Fruit fly (Drosophila melanogaster): ENCODE measurements around the gene ncm.
A peak's percentile ranks its signal among the peaks of the same experiment; 100 is the strongest.

Gene ncm

dm6 chr2L:18454128-18454788, 5.5 kb upstream of the ncm start, which contains the start of the genes bsf and Ntf-2r (continued):
- TF ChIP-seq CG6854 (GFP tag; optimal IDR thresholded peaks at IDR 0.05) (no peak), p53 (GFP tag; optimal IDR thresholded peaks at IDR 0.05) (no peak), inv (GFP tag; IDR thresholded peaks at IDR 0.05; ENCODE audit: partially characterized antibody) (peak; percentile 82), fu2 (GFP tag; optimal IDR thresholded peaks at IDR 0.05) (no peak), abd-A (tag; optimal IDR thresholded peaks at IDR 0.05) (no peak), twi (tag; optimal IDR thresholded peaks at IDR 0.05) (no peak), CG1024 (GFP tag; IDR thresholded peaks at IDR 0.05) (no peak), br (optimal IDR thresholded peaks at IDR 0.05) (no peak), E2f2 (GFP tag; IDR thresholded peaks at IDR 0.05) (peak; percentile 76), Hr51 (GFP tag; optimal IDR thresholded peaks at IDR 0.05) (no peak), CG9932 (GFP tag; IDR thresholded peaks at IDR 0.05) (no peak; the same call in 1 of the 2 replicates), lab (GFP tag; optimal IDR thresholded peaks at IDR 0.05) (no peak), pita (GFP tag; optimal IDR thresholded peaks at IDR 0.05) (peak; percentile 51)

dm6 chr2L:18442903-18443608, 5.7 kb downstream of the ncm start, which contains the start of gene RpS26:
TSS of gene RpS26 (minus strand) at chr2L:18443277.
- TF ChIP-seq Dll (GFP tag; IDR thresholded peaks at IDR 0.05; ENCODE audit: partially characterized antibody): 0 out of 4 replicates have a peak, but pooled peaks have one; percentile 29
- TF ChIP-seq gfzf (GFP tag; optimal IDR thresholded peaks at IDR 0.05): peak; percentile 93
- peak; percentile 71 for TF ChIP-seq Max (GFP tag; optimal IDR thresholded peaks at IDR 0.05)
- TF ChIP-seq Dip3 (GFP tag; optimal IDR thresholded peaks at IDR 0.05): peak; percentile 8
- TF ChIP-seq CG1647 (GFP tag; optimal IDR thresholded peaks at IDR 0.05): peak; percentile 22
- TF ChIP-seq Dp (GFP tag; optimal IDR thresholded peaks at IDR 0.05): peak; percentile 34
- no peak for TF ChIP-seq Doc2 (GFP tag; IDR thresholded peaks at IDR 0.05)
- peak; percentile 22 for TF ChIP-seq CG12769 (tag; optimal IDR thresholded peaks at IDR 0.05)
- TF ChIP-seq kay (GFP tag; optimal IDR thresholded peaks at IDR 0.05): no peak
- TF ChIP-seq CG12219 (GFP tag; optimal IDR thresholded peaks at IDR 0.05): no peak
- TF ChIP-seq Jarid2 (GFP tag; optimal IDR thresholded peaks at IDR 0.05): peak; percentile 24
- peak; percentile 34 for TF ChIP-seq slp2 (GFP tag; optimal IDR thresholded peaks at IDR 0.05)
- no peak for TF ChIP-seq ac (GFP tag; optimal IDR thresholded peaks at IDR 0.05)
- TF ChIP-seq ssp (GFP tag; IDR thresholded peaks at IDR 0.05): peak; percentile 48
- TF ChIP-seq CG13624 (GFP tag; optimal IDR thresholded peaks at IDR 0.05): peak; percentile 51
- TF ChIP-seq Bgb (GFP tag; IDR thresholded peaks at IDR 0.05; ENCODE audit: partially characterized antibody): 0 out of 2 replicates have a peak, but pooled peaks have one; percentile 9
- no peak for TF ChIP-seq Spps (tag; optimal IDR thresholded peaks at IDR 0.05)
- TF ChIP-seq CG11247 (GFP tag; IDR thresholded peaks at IDR 0.05): peak; percentile 43
- TF ChIP-seq emc (GFP tag; optimal IDR thresholded peaks at IDR 0.05): peak; percentile 67
- TF ChIP-seq MBD-R2 (GFP tag; IDR thresholded peaks at IDR 0.05): peak; percentile 46
- peak; percentile 3 for TF ChIP-seq psq (GFP tag; optimal IDR thresholded peaks at IDR 0.05)
- TF ChIP-seq CG6272 (GFP tag; IDR thresholded peaks at IDR 0.05): peak; percentile 48; the same call in 1 of the 2 replicates
- peak; percentile 61 for TF ChIP-seq lmd (GFP tag; IDR thresholded peaks at IDR 0.05)
- TF ChIP-seq ham (GFP tag; IDR thresholded peaks at IDR 0.05): no peak
- TF ChIP-seq Ets65A (GFP tag): peak; percentile 97
- TF ChIP-seq CG9932 (GFP tag; IDR thresholded peaks at IDR 0.05): peak; percentile 60
- TF ChIP-seq chn (GFP tag; optimal IDR thresholded peaks at IDR 0.05): peak; percentile 36
- no peak for TF ChIP-seq Oli (tag; optimal IDR thresholded peaks at IDR 0.05)
- TF ChIP-seq CG2712 (tag; optimal IDR thresholded peaks at IDR 0.05): peak; percentile 55
- no peak for TF ChIP-seq hth (optimal IDR thresholded peaks at IDR 0.05)
- TF ChIP-seq ken (GFP tag; IDR thresholded peaks at IDR 0.05): peak; percentile 46; the same call in 1 of the 3 replicates
- peak; percentile 58 for TF ChIP-seq lilli (GFP tag; optimal IDR thresholded peaks at IDR 0.05)
- peak; percentile 52 for TF ChIP-seq p53 (GFP tag; optimal IDR thresholded peaks at IDR 0.05)
- no peak for TF ChIP-seq B-H1 (GFP tag; IDR thresholded peaks at IDR 0.05)
- TF ChIP-seq sna (GFP tag; IDR thresholded peaks at IDR 0.05; ENCODE audit: partially characterized antibody): 0 out of 2 replicates have a peak, but pooled peaks have one; percentile 36
- TF ChIP-seq Sry-δ (GFP tag; optimal IDR thresholded peaks at IDR 0.05): peak; percentile 54
- peak; percentile 39 for TF ChIP-seq CG1792 (GFP tag; optimal IDR thresholded peaks at IDR 0.05)

All from whole organism, embryonic.